Worm (Caenorhabditis elegans) whole organism, L4 larva: ENCODE data around the gene Y102A11A.5.
"Not testable (repeated sequence)": the region's sequence is repeated elsewhere in the genome, so short reads cannot be mapped to it uniquely, and the experiment has no call there.

Experiments
- F26F4.8 ChIP-seq: fragments of 200-800 bp; sonication (Bioruptor generic); conservative IDR thresholded peaks from 2 replicates; pipeline ENCODE4 v1.3.6; 2022; ENCODE audit warnings: missing genetic modification characterization, missing compliant biosample characterization
- T20F7.1 ChIP-seq: fragments of 200-800 bp; sonication (Bioruptor generic); optimal IDR thresholded peaks from 2 replicates; lab custom pipeline; 2018; ENCODE audit warnings: mild to moderate bottlenecking, missing genetic modification characterization, missing compliant biosample characterization
- Y105C5A.15 ChIP-seq: fragments of 200-800 bp; sonication (Bioruptor generic); IDR thresholded peaks from 2 replicates; pipeline ENCODE4 v1.3.6; 2022; ENCODE audit warnings: missing genetic modification characterization, missing compliant biosample characterization
- Y48G9A.11 ChIP-seq: fragments of 200-800 bp; sonication (Bioruptor generic); IDR thresholded peaks from 2 replicates; pipeline ENCODE4 v1.3.6; 2022; ENCODE audit warnings: missing genetic modification reagents, missing genetic modification characterization, missing compliant biosample characterization
- Y75B8A.6 ChIP-seq: fragments of 200-800 bp; sonication (Bioruptor generic); IDR thresholded peaks from 2 replicates; pipeline ENCODE4 v1.3.6; 2022; ENCODE audit warnings: missing genetic modification reagents, missing genetic modification characterization, missing compliant biosample characterization
- ZK546.5 ChIP-seq, 2 experiments: sonication (generic microtip); optimal IDR thresholded peaks; 2 replicates each; lab custom pipeline; 2017; ENCODE audit warnings: missing biosample characterization in 2 of 2, missing genetic modification characterization in 2 of 2
- aha-1 ChIP-seq: fragments of 150-350 bp; peaks from one replicate; lab custom pipeline; 2014; ENCODE audit warnings: missing biosample characterization, missing genetic modification characterization
- aly-2 ChIP-seq: sonication (generic microtip); optimal IDR thresholded peaks from 2 replicates; lab custom pipeline; 2018; ENCODE audit warnings: missing biosample characterization, missing genetic modification characterization
- arid-1 ChIP-seq: fragments of 200-800 bp; sonication (Bioruptor generic); conservative IDR thresholded peaks from 2 replicates; pipeline ENCODE4 v1.3.6; 2022; ENCODE audit warnings: missing genetic modification reagents, missing genetic modification characterization, missing compliant biosample characterization
- ceh-32 ChIP-seq: sonication (generic microtip); optimal IDR thresholded peaks from 2 replicates; lab custom pipeline; 2016; ENCODE audit warnings: mild to moderate bottlenecking, missing genetic modification characterization, missing compliant biosample characterization; ENCODE audit not compliant: poor library complexity
- ctbp-1 ChIP-seq: fragments of 200-800 bp; sonication (Bioruptor generic); IDR thresholded peaks from 2 replicates; pipeline ENCODE4 v1.3.6; 2022; ENCODE audit warnings: missing genetic modification reagents, missing genetic modification characterization, missing compliant biosample characterization
- daf-8 ChIP-seq: fragments of 200-800 bp; sonication (Bioruptor generic); IDR thresholded peaks from 2 replicates; pipeline ENCODE4 v1.3.6; 2022; ENCODE audit warnings: missing genetic modification characterization, missing compliant biosample characterization
- dmd-6 ChIP-seq: fragments of 200-800 bp; sonication (Bioruptor generic); IDR thresholded peaks from 2 replicates; pipeline ENCODE4 v1.3.6; 2022; ENCODE audit warnings: missing genetic modification reagents, missing genetic modification characterization, missing compliant biosample characterization
- dmd-9 ChIP-seq: fragments of 200-800 bp; sonication (Bioruptor generic); IDR thresholded peaks from 2 replicates; pipeline ENCODE4 v1.3.6; 2022; ENCODE audit warnings: missing genetic modification reagents, missing genetic modification characterization, missing compliant biosample characterization
- dve-1 ChIP-seq: sonication (generic microtip); optimal IDR thresholded peaks from 2 replicates; lab custom pipeline; 2017; ENCODE audit warnings: antibody characterized with exemption, mild to moderate bottlenecking, missing genetic modification characterization, missing compliant biosample characterization; ENCODE audit not compliant: insufficient read depth
- egl-43 ChIP-seq: fragments of 200-800 bp; sonication (Bioruptor generic); IDR thresholded peaks from 2 replicates; pipeline ENCODE4 v1.3.6; 2022; ENCODE audit warnings: missing genetic modification reagents, missing genetic modification characterization, missing compliant biosample characterization
- lim-7 ChIP-seq: fragments of 200-800 bp; sonication (Bioruptor generic); IDR thresholded peaks from 2 replicates; pipeline ENCODE4 v1.3.6; 2022; ENCODE audit warnings: missing genetic modification characterization, missing compliant biosample characterization
- lin-1 ChIP-seq: fragments of 200-800 bp; sonication (Bioruptor generic); IDR thresholded peaks from 2 replicates; pipeline ENCODE4 v1.3.6; 2022; ENCODE audit warnings: missing genetic modification reagents, missing genetic modification characterization, missing compliant biosample characterization
- lin-13 ChIP-seq: fragments of 150-350 bp; optimal IDR thresholded peaks from 2 replicates; lab custom pipeline; 2014; ENCODE audit warnings: missing biosample characterization, missing genetic modification reagents, missing genetic modification characterization
- lin-15B ChIP-seq: fragments of 150-350 bp; sonication (generic microtip); optimal IDR thresholded peaks from 3 replicates; lab custom pipeline; 2014; ENCODE audit warnings: missing biosample characterization, missing genetic modification characterization
- lin-38 ChIP-seq: fragments of 200-800 bp; sonication (Bioruptor generic); IDR thresholded peaks from 2 replicates; pipeline ENCODE4 v1.3.6; 2022; ENCODE audit warnings: missing genetic modification reagents, missing genetic modification characterization, missing compliant biosample characterization
- lir-3 ChIP-seq: sonication (generic microtip); optimal IDR thresholded peaks from 2 replicates; lab custom pipeline; 2016; ENCODE audit warnings: mild to moderate bottlenecking, missing genetic modification characterization, missing compliant biosample characterization
- lsy-2 ChIP-seq, 2 experiments: fragments of 150-350 bp in 1 of 2; sonication (generic microtip) in 1 of 2; optimal IDR thresholded peaks; 2 replicates each; lab custom pipeline; 2014 to 2017; ENCODE audit warnings: missing biosample characterization in 2 of 2, missing genetic modification characterization in 2 of 2
- madf-5 ChIP-seq, 2 experiments: fragments of 200-800 bp; sonication (Bioruptor generic); IDR thresholded peaks; 2 replicates each; pipeline ENCODE4 v1.3.6; 2022; ENCODE audit warnings: missing compliant biosample characterization in 2 of 2, missing genetic modification characterization in 2 of 2
- madf-9 ChIP-seq: fragments of 200-800 bp; sonication (Bioruptor generic); conservative IDR thresholded peaks from 2 replicates; pipeline ENCODE4 v1.3.6; 2022; ENCODE audit warnings: missing genetic modification reagents, missing genetic modification characterization, missing compliant biosample characterization
- mdt-29 ChIP-seq: fragments of 200-800 bp; sonication (Bioruptor generic); IDR thresholded peaks from 2 replicates; pipeline ENCODE4 v1.3.6; 2022; ENCODE audit warnings: missing genetic modification reagents, missing genetic modification characterization, missing compliant biosample characterization
- mes-2 ChIP-seq: sonication (generic microtip); optimal IDR thresholded peaks from 2 replicates; lab custom pipeline; 2016; ENCODE audit warnings: missing genotype, mild to moderate bottlenecking, missing genetic modification characterization, missing compliant biosample characterization; ENCODE audit not compliant: poor library complexity, severe bottlenecking
- nhr-111 ChIP-seq: fragments of 200-800 bp; sonication (Bioruptor generic); optimal IDR thresholded peaks from 2 replicates; lab custom pipeline; 2018; ENCODE audit warnings: mild to moderate bottlenecking, missing genetic modification characterization, missing compliant biosample characterization
- nhr-25 ChIP-seq: sonication (generic microtip); optimal IDR thresholded peaks from 2 replicates; lab custom pipeline; 2017; ENCODE audit warnings: missing genetic modification characterization, mild to moderate bottlenecking, missing compliant biosample characterization, antibody characterized with exemption, moderate library complexity, borderline replicate concordance; ENCODE audit not compliant: insufficient read depth
- nhr-28 ChIP-seq: fragments of 150-350 bp; optimal IDR thresholded peaks from 2 replicates; lab custom pipeline; 2014; ENCODE audit warnings: missing biosample characterization, missing genetic modification characterization
- nhr-6 ChIP-seq: fragments of 150-350 bp; optimal IDR thresholded peaks from 2 replicates; lab custom pipeline; 2014; ENCODE audit warnings: missing biosample characterization, missing genetic modification characterization
- pha-4 ChIP-seq, 2 experiments: fragments of 150-350 bp in 1 of 2; fragments of 200-800 bp in 1 of 2; sonication (Bioruptor generic) in 1 of 2; IDR thresholded peaks in 1 of 2; optimal IDR thresholded peaks in 1 of 2; 2 replicates each; pipeline versions ENCODE4 v1.3.6 to Lab custom; 2014 to 2022; ENCODE audit warnings: missing genetic modification characterization in 2 of 2, missing genetic modification reagents in 2 of 2, missing biosample characterization in 1 of 2, missing compliant biosample characterization in 1 of 2
- php-3 ChIP-seq: fragments of 200-800 bp; sonication (Bioruptor generic); IDR thresholded peaks from 2 replicates; pipeline ENCODE4 v1.3.6; 2022; ENCODE audit warnings: missing genetic modification reagents, missing genetic modification characterization, missing compliant biosample characterization
- set-16 ChIP-seq: fragments of 200-800 bp; sonication (Bioruptor generic); IDR thresholded peaks from 2 replicates; pipeline ENCODE4 v1.3.6; 2022; ENCODE audit warnings: missing genetic modification reagents, missing genetic modification characterization, missing compliant biosample characterization
- skn-1 ChIP-seq: fragments of 150-350 bp; optimal IDR thresholded peaks from 2 replicates; lab custom pipeline; 2014; ENCODE audit warnings: missing biosample characterization, missing genetic modification characterization
- snpc-1.2 ChIP-seq: fragments of 200-800 bp; sonication (Bioruptor generic); IDR thresholded peaks from 2 replicates; pipeline ENCODE4 v1.3.6; 2022; ENCODE audit warnings: missing genetic modification reagents, missing genetic modification characterization, missing compliant biosample characterization
- tag-97 ChIP-seq: fragments of 200-800 bp; sonication (Bioruptor generic); IDR thresholded peaks from 2 replicates; pipeline ENCODE4 v1.3.6; 2022; ENCODE audit warnings: missing genetic modification characterization, missing compliant biosample characterization
- tra-1 ChIP-seq: fragments of 200-800 bp; sonication (Bioruptor generic); IDR thresholded peaks from 2 replicates; pipeline ENCODE4 v1.3.6; 2022; ENCODE audit warnings: missing genetic modification reagents, missing genetic modification characterization, missing compliant biosample characterization
- unc-39 ChIP-seq: sonication (generic microtip); optimal IDR thresholded peaks from 2 replicates; lab custom pipeline; 2017; ENCODE audit warnings: missing biosample characterization, missing genetic modification characterization
- unc-62 ChIP-seq, 3 experiments: fragments of 150-350 bp in 1 of 3; sonication (generic microtip); optimal IDR thresholded peaks in 2 of 3; peaks in 1 of 3; 1 replicate in 1 of 3; 2 replicates in 2 of 3; lab custom pipeline; 2014 to 2017; ENCODE audit warnings: missing biosample characterization in 3 of 3, missing genetic modification characterization in 3 of 3, missing genetic modification reagents in 3 of 3, missing genotype in 1 of 3
- vab-7 ChIP-seq: fragments of 200-800 bp; sonication (Bioruptor generic); IDR thresholded peaks from 2 replicates; pipeline ENCODE4 v1.3.6; 2022; ENCODE audit warnings: missing genetic modification reagents, missing genetic modification characterization, missing compliant biosample characterization
- zfp-2 ChIP-seq: sonication (generic microtip); optimal IDR thresholded peaks from 2 replicates; lab custom pipeline; 2016; ENCODE audit warnings: mild to moderate bottlenecking, missing genetic modification characterization, missing compliant biosample characterization
- zip-11 ChIP-seq: fragments of 200-800 bp; sonication (Bioruptor generic); IDR thresholded peaks from 2 replicates; pipeline ENCODE4 v1.3.6; 2022; ENCODE audit warnings: missing genetic modification characterization, missing compliant biosample characterization
- zip-2 ChIP-seq: fragments of 150-350 bp; optimal IDR thresholded peaks from 2 replicates; lab custom pipeline; 2014; ENCODE audit warnings: missing biosample characterization, missing genetic modification characterization

Y102A11A.5 gene

DNA sequence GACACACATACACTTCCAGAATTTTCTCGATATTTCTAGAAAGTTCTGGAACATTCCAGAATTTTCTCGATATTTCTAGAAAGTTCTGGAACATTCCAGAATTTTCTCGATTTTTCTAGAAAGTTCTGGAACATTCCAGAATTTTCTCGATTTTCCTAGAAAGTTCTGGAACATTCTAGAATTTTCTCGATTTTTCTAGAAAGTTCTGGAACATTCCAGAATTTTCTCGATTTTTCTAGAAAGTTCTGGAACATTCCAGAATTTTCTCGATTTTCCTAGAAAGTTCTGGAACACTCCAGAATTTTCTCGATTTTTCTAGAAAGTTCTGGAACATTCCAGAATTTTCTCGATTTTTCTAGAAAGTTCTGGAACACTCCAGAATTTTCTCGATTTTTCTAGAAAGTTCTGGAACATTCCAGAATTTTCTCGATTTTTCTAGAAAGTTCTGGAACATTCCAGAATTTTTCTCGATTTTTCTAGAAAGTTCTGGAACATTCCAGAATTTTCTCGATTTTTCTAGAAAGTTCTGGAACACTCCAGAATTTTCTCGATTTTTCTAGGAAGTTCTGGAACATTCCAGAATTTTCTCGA is 26.5 kb upstream of the Y102A11A.5 start:
- TF ChIP-seq F26F4.8 (GFP tag; lab: Robert Waterston, UW) (peak; percentile 79), Y48G9A.11 (GFP tag; lab: Robert Waterston, UW) (peak; percentile 49; the same call in 1 of the 2 replicates), Y105C5A.15 (peak; percentile 86), ctbp-1 (GFP tag; lab: Robert Waterston, UW) (peak; percentile 72), dmd-6 (0 out of 2 replicates have a peak, but pooled peaks have one; percentile 22), lim-7 (GFP tag; lab: Robert Waterston, UW) (peak; percentile 88), zip-11 (GFP tag; lab: Robert Waterston, UW) (0 out of 2 replicates have a peak, but pooled peaks have one; percentile 14), madf-5 (GFP tag; IDR thresholded peaks at IDR 0.05; lab: Robert Waterston, UW) (peak in 1 of 2 experiments; percentile 61; a peak in 1 of 4 replicates), arid-1 (peak; percentile 82), egl-43 (GFP tag; lab: Robert Waterston, UW) (peak; percentile 26; the same call in 1 of the 2 replicates), snpc-1.2 (peak; percentile 80), mdt-29 (GFP tag; lab: Robert Waterston, UW) (peak; percentile 97), madf-9 (GFP tag; lab: Robert Waterston, UW) (peak; percentile 64), dmd-9 (GFP tag; lab: Robert Waterston, UW) (0 out of 2 replicates have a peak, but pooled peaks have one; percentile 13), pha-4 (GFP tag; IDR thresholded peaks at IDR 0.05; lab: Robert Waterston, UW) (peak; percentile 84; the same call in 1 of the 2 replicates), vab-7 (GFP tag; lab: Robert Waterston, UW) (peak; percentile 71), lin-1 (peak; percentile 95), Y75B8A.6 (GFP tag; lab: Robert Waterston, UW) (peak; percentile 83; the same call in 1 of the 2 replicates), tra-1 (GFP tag; lab: Robert Waterston, UW) (peak; percentile 75; the same call in 1 of the 2 replicates)
- not testable (repeated sequence) for TF ChIP-seq pha-4 (tag; optimal IDR thresholded peaks at IDR 0.05; lab: Kevin White, UChicago)

DNA sequence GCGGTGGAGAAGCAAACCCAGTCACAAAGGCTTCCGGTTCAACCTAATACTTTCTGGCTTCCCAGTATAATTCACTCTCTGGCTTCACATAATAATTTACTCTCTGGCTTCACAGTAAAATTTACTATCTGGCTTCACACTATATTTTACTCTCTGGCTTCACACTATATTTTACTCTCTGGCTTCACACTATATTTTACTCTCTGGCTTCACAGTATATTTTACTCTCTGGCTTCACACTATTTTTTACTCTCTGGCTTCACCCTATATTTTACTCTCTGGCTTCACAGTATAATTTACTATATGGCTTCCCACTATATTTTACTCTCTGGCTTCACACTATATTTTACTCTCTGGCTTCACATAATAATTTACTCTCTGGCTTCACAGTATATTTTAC is 25.5 kb upstream of the Y102A11A.5 start:
- 0 out of 2 replicates have a peak, but pooled peaks have one; percentile 7 for TF ChIP-seq set-16 (GFP tag; lab: Robert Waterston, UW)

DNA sequence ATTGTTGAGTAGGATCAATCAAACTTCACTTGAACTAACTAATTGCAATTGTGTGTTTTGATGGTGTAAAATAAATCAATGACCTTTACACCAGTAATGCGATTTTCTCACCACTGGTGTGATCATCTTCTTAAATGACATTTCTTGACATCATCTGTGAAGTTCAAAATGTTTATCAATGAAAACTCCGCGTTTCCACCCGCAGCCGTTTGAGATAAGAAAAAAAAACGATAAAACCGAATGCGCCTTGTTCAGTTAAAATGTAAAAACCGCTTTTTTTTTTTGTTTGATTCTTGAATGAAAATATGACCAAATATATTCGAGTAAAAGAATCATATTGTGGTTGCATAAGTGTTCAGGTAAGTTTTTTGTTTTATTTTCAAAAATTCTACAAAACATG is 20.2 kb upstream of the Y102A11A.5 start, which contains the start of gene Y102A11A.1:
Y102A11A.1 (plus strand) TSS at position 223 of the 400 bp plus-strand sequence.
- TF ChIP-seq egl-43 (GFP tag; lab: Robert Waterston, UW): no peak
- TF ChIP-seq unc-39 (tag; lab: Kevin White, UChicago): no peak
- no peak for TF ChIP-seq aha-1 (tag; lab: Kevin White, UChicago)
- TF ChIP-seq lin-15B: no peak
- no peak for TF ChIP-seq unc-62 (GFP tag; optimal IDR thresholded peaks at IDR 0.05 in 1 of 2; lab: Kevin White, UChicago)
- no peak for TF ChIP-seq unc-62 (tag; optimal IDR thresholded peaks at IDR 0.05; lab: Kevin White, UChicago)
- TF ChIP-seq mes-2 (tag; lab: Kevin White, UChicago): no peak
- TF ChIP-seq tra-1 (GFP tag; lab: Robert Waterston, UW): no peak
- no peak for TF ChIP-seq nhr-28
- TF ChIP-seq skn-1 (tag; lab: Kevin White, UChicago): no peak
- no peak for TF ChIP-seq aly-2 (tag; lab: Kevin White, UChicago)
- TF ChIP-seq lim-7 (GFP tag; lab: Robert Waterston, UW): no peak
- no peak for TF ChIP-seq nhr-6 (tag; lab: Kevin White, UChicago)
- no peak for TF ChIP-seq ceh-32 (tag; lab: Kevin White, UChicago)
- no peak for TF ChIP-seq lir-3 (tag; lab: Kevin White, UChicago)
- TF ChIP-seq set-16 (GFP tag; lab: Robert Waterston, UW): no peak
- no peak for TF ChIP-seq nhr-111 (GFP tag; lab: Kevin White, UChicago)
- TF ChIP-seq dmd-6: peak; percentile 16; the same call in 1 of the 2 replicates
- TF ChIP-seq zfp-2: no peak
- TF ChIP-seq daf-8 (GFP tag; lab: Robert Waterston, UW): no peak
- TF ChIP-seq zip-2: no peak
- no peak for TF ChIP-seq lin-13 (GFP tag; lab: Kevin White, UChicago)
- peak; percentile 21 for TF ChIP-seq dve-1 (tag; lab: Kevin White, UChicago)
- no peak for TF ChIP-seq nhr-25 (tag; lab: Kevin White, UChicago)
- TF ChIP-seq lin-38: no peak
- no peak for TF ChIP-seq T20F7.1 (GFP tag; lab: Kevin White, UChicago)
- TF ChIP-seq php-3: no peak
- TF ChIP-seq ZK546.5 (tag; optimal IDR thresholded peaks at IDR 0.05; lab: Kevin White, UChicago): no peak
- no peak for TF ChIP-seq tag-97
- no peak for TF ChIP-seq lsy-2 (tag; optimal IDR thresholded peaks at IDR 0.05; lab: Kevin White, UChicago)
